Worm (Caenorhabditis elegans): Measurements from ENCODE around the gene gst-20.

gst-20 gene

ce11 chrII:13595279-13595678 lies 14.3 kb downstream of the gst-20 start:
- TF ChIP-seq ctbp-1 (GFP tag; IDR thresholded peaks at IDR 0.05) (no peak), aha-1 (tag) (peak; percentile 96)

- TF ChIP-seq ztf-7 (tag; optimal IDR thresholded peaks at IDR 0.05) (no peak), nhr-102 (tag; optimal IDR thresholded peaks at IDR 0.05) (no peak), unc-62 (GFP tag; optimal IDR thresholded peaks at IDR 0.05 in 1 of 2) (no peak), unc-62 (tag; optimal IDR thresholded peaks at IDR 0.05) (no peak), lin-15B (tag; optimal IDR thresholded peaks at IDR 0.05) (no peak), F10B5.3 (tag; optimal IDR thresholded peaks at IDR 0.05) (no peak), fos-1 (tag; optimal IDR thresholded peaks at IDR 0.05) (no peak), nhr-111 (GFP tag; optimal IDR thresholded peaks at IDR 0.05) (no peak), zip-11 (GFP tag; IDR thresholded peaks at IDR 0.05) (no peak), F44E2.7 (GFP tag; IDR thresholded peaks at IDR 0.05) (no peak), madf-5 (GFP tag; IDR thresholded peaks at IDR 0.05) (no peak), zfp-2 (tag; optimal IDR thresholded peaks at IDR 0.05) (no peak), tag-97 (GFP tag; IDR thresholded peaks at IDR 0.05) (no peak), F26F4.8 (GFP tag; conservative IDR thresholded peaks at IDR 0.05) (no peak), unc-130 (GFP tag; optimal IDR thresholded peaks at IDR 0.05) (no peak), spr-1 (tag; optimal IDR thresholded peaks at IDR 0.05) (no peak), lir-3 (tag; optimal IDR thresholded peaks at IDR 0.05) (no peak), snpc-4 (tag; optimal IDR thresholded peaks at IDR 0.05) (no peak), dmd-8 (GFP tag; IDR thresholded peaks at IDR 0.05) (no peak), ceh-32 (tag; optimal IDR thresholded peaks at IDR 0.05; ENCODE audit: poor library complexity) (no peak), unc-39 (tag; optimal IDR thresholded peaks at IDR 0.05) (no peak)
These were observed 15.9 kb downstream of the gst-20 start, which contains the start of gene clec-146 for ce11 chrII:13593659-13594221. TSS of gene clec-146 (minus strand) at chrII:13593774.

- TF ChIP-seq spr-3 (GFP tag; optimal IDR thresholded peaks at IDR 0.05) (no peak), nhr-41 (GFP tag; IDR thresholded peaks at IDR 0.05) (no peak), madf-5 (GFP tag; IDR thresholded peaks at IDR 0.05) (no peak), lin-1 (GFP tag; IDR thresholded peaks at IDR 0.05) (no peak), ZK546.5 (tag; optimal IDR thresholded peaks at IDR 0.05) (no peak), dmd-6 (GFP tag; IDR thresholded peaks at IDR 0.05) (no peak), Y5F2A.4 (GFP tag; optimal IDR thresholded peaks at IDR 0.05) (no peak), sdz-12 (GFP tag; optimal IDR thresholded peaks at IDR 0.05) (no peak), ctbp-1 (GFP tag; IDR thresholded peaks at IDR 0.05) (no peak), nhr-25 (tag; optimal IDR thresholded peaks at IDR 0.05; ENCODE audit: borderline replicate concordance, insufficient read depth) (no peak), Y48G9A.11 (GFP tag; IDR thresholded peaks at IDR 0.05) (no peak), aha-1 (tag) (no peak), pqm-1 (tag; optimal IDR thresholded peaks at IDR 0.05) (no peak), lin-13 (GFP tag; optimal IDR thresholded peaks at IDR 0.05) (no peak)
These were observed 19.2 kb downstream of the gst-20 start, which contains the start of gene clec-145 for ce11 chrII:13590461-13590860. TSS of gene clec-145 (minus strand) at chrII:13590561.

ce11 chrII:13585655-13586170 lies 23.9 kb downstream of the gst-20 start, which contains the start of gene Y48E1B.8:
TSS of gene Y48E1B.8 (plus strand) at chrII:13585705.
- TF ChIP-seq rbr-2 (tag; optimal IDR thresholded peaks at IDR 0.05) (no peak), F37D6.2 (tag; optimal IDR thresholded peaks at IDR 0.05) (no peak), nhr-77 (tag; optimal IDR thresholded peaks at IDR 0.05) (no peak), nhr-42 (GFP tag; IDR thresholded peaks at IDR 0.05) (0 out of 2 replicates have a peak, but pooled peaks have one; percentile 5), set-16 (GFP tag; IDR thresholded peaks at IDR 0.05) (peak; percentile 59), daf-8 (GFP tag; IDR thresholded peaks at IDR 0.05) (no peak), lsy-2 (tag; optimal IDR thresholded peaks at IDR 0.05) (no peak), F26F4.8 (GFP tag; conservative IDR thresholded peaks at IDR 0.05) (no peak), fos-1 (tag; optimal IDR thresholded peaks at IDR 0.05) (no peak)

Data from whole organism, L4 larva.